Worm (Caenorhabditis elegans): Measurements from ENCODE around the gene D1086.12.

ce11 chrV:14120674-14121073, 19.7 kb downstream of the D1086.12 start:
- TF ChIP-seq hlh-1 (tag; optimal IDR thresholded peaks at IDR 0.05) (no peak), mab-5 (tag; optimal IDR thresholded peaks at IDR 0.05) (no peak), pha-4 (tag; optimal IDR thresholded peaks at IDR 0.05) (no peak), nhr-237 (tag; optimal IDR thresholded peaks at IDR 0.05) (no peak), ztf-11 (tag; optimal IDR thresholded peaks at IDR 0.05) (no peak), cnd-1 (tag; optimal IDR thresholded peaks at IDR 0.05) (no peak), lin-13 (tag; optimal IDR thresholded peaks at IDR 0.05) (no peak), unc-62 (GFP tag; optimal IDR thresholded peaks at IDR 0.05) (no peak)
